Worm (Caenorhabditis elegans) whole organism, young adult: ENCODE results near the gene K04C2.8.

Experiments
- B0019.2 ChIP-seq: fragments of 200-800 bp; sonication (Bioruptor generic); conservative IDR thresholded peaks from 2 replicates; pipeline ENCODE4 v1.3.6; 2022; ENCODE audit warnings: missing genetic modification reagents, missing genetic modification characterization, missing compliant biosample characterization
- F10E7.11 ChIP-seq: sonication (generic microtip); optimal IDR thresholded peaks from 2 replicates; lab custom pipeline; 2017; ENCODE audit warnings: mild to moderate bottlenecking, missing genetic modification characterization, moderate library complexity, missing compliant biosample characterization
- F23B12.7 ChIP-seq: sonication (generic microtip); optimal IDR thresholded peaks from 2 replicates; lab custom pipeline; 2017; ENCODE audit warnings: missing genetic modification characterization, mild to moderate bottlenecking, missing compliant biosample characterization, antibody characterized with exemption, moderate library complexity; ENCODE audit not compliant: insufficient read depth
- F55B11.4 ChIP-seq: sonication (generic microtip); optimal IDR thresholded peaks from 2 replicates; lab custom pipeline; 2016; ENCODE audit warnings: missing compliant biosample characterization, missing genetic modification characterization, borderline replicate concordance; ENCODE audit not compliant: insufficient read depth
- F57C9.4 ChIP-seq: sonication (generic microtip); optimal IDR thresholded peaks from 2 replicates; lab custom pipeline; 2017; ENCODE audit warnings: mild to moderate bottlenecking, missing genetic modification characterization, missing compliant biosample characterization
- K12H6.12 ChIP-seq: fragments of 200-800 bp; sonication (Bioruptor generic); optimal IDR thresholded peaks from 2 replicates; lab custom pipeline; 2018; ENCODE audit warnings: mild to moderate bottlenecking, missing genetic modification characterization, missing compliant biosample characterization
- Y53G8AR.9 ChIP-seq: fragments of 200-800 bp; sonication (Bioruptor generic); conservative IDR thresholded peaks from 2 replicates; pipeline ENCODE4 v1.3.6; 2022; ENCODE audit warnings: missing genetic modification reagents, missing genetic modification characterization, missing compliant biosample characterization
- atf-7 ChIP-seq: sonication (generic microtip); optimal IDR thresholded peaks from 2 replicates; lab custom pipeline; 2017; ENCODE audit warnings: mild to moderate bottlenecking, missing genetic modification characterization, missing compliant biosample characterization
- ceh-40 ChIP-seq: fragments of 200-800 bp; sonication (Bioruptor generic); IDR thresholded peaks from 2 replicates; pipeline ENCODE4 v1.3.6; 2022; ENCODE audit warnings: missing genetic modification characterization, missing compliant biosample characterization
- fkh-3 ChIP-seq: sonication (generic microtip); optimal IDR thresholded peaks from 2 replicates; lab custom pipeline; 2016; ENCODE audit warnings: mild to moderate bottlenecking, missing genetic modification characterization, missing compliant biosample characterization
- let-607 ChIP-seq, 2 experiments: fragments of 200-800 bp in 1 of 2; sonication (Bioruptor generic) in 1 of 2; sonication (generic microtip) in 1 of 2; optimal IDR thresholded peaks; 2 replicates each; lab custom pipeline; 2016 to 2018; ENCODE audit warnings: mild to moderate bottlenecking in 2 of 2, missing compliant biosample characterization in 2 of 2, missing genetic modification characterization in 2 of 2, moderate library complexity in 2 of 2, missing genotype in 1 of 2
- nfya-1 ChIP-seq: sonication (generic microtip); optimal IDR thresholded peaks from 2 replicates; lab custom pipeline; 2017; ENCODE audit warnings: antibody characterized with exemption, missing compliant biosample characterization, missing genetic modification characterization, borderline replicate concordance; ENCODE audit not compliant: insufficient read depth
- nfyb-1 ChIP-seq: fragments of 200-800 bp; sonication (Bioruptor generic); IDR thresholded peaks from 2 replicates; pipeline ENCODE4 v1.3.6; 2022; ENCODE audit warnings: missing genetic modification reagents, missing genetic modification characterization, missing compliant biosample characterization
- nhr-120 ChIP-seq: fragments of 200-800 bp; sonication (Bioruptor generic); IDR thresholded peaks from 2 replicates; pipeline ENCODE4 v1.3.6; 2022; ENCODE audit warnings: missing genetic modification characterization, missing compliant biosample characterization
- pha-4 ChIP-seq: fragments of 150-350 bp; sonication (generic microtip); optimal IDR thresholded peaks from 2 replicates; lab custom pipeline; 2014; ENCODE audit warnings: missing biosample characterization, missing genetic modification reagents, missing genetic modification characterization
- rcor-1 ChIP-seq: fragments of 200-800 bp; sonication (Bioruptor generic); IDR thresholded peaks from 2 replicates; pipeline ENCODE4 v1.3.6; 2022; ENCODE audit warnings: missing genetic modification reagents, missing genetic modification characterization, missing compliant biosample characterization
- rec-8 ChIP-seq, 2 experiments: sonication (generic microtip); optimal IDR thresholded peaks; 2 replicates each; lab custom pipeline; 2016; ENCODE audit warnings: mild to moderate bottlenecking in 2 of 2, missing genetic modification characterization in 2 of 2, missing genetic modification reagents in 2 of 2, missing genotype in 2 of 2, missing biosample characterization in 1 of 2, missing compliant biosample characterization in 1 of 2, moderate library complexity in 1 of 2
- snpc-1.1 ChIP-seq: sonication (generic microtip); optimal IDR thresholded peaks from 2 replicates; lab custom pipeline; 2017; ENCODE audit warnings: missing genetic modification characterization, mild to moderate bottlenecking, missing compliant biosample characterization, antibody characterized with exemption, moderate library complexity, missing genotype, missing genetic modification reagents; ENCODE audit not compliant: insufficient read depth
- snpc-1.3 ChIP-seq: sonication (generic microtip); optimal IDR thresholded peaks from 2 replicates; lab custom pipeline; 2017; ENCODE audit warnings: missing genetic modification characterization, mild to moderate bottlenecking, missing compliant biosample characterization, antibody characterized with exemption, moderate library complexity, missing genotype, missing genetic modification reagents; ENCODE audit not compliant: insufficient read depth
- somi-1 ChIP-seq: fragments of 200-800 bp; sonication (Bioruptor generic); optimal IDR thresholded peaks from 2 replicates; lab custom pipeline; 2018; ENCODE audit warnings: mild to moderate bottlenecking, missing genetic modification characterization, missing compliant biosample characterization
- xnd-1 ChIP-seq: sonication (generic microtip); optimal IDR thresholded peaks from 2 replicates; lab custom pipeline; 2016; ENCODE audit warnings: missing genotype, missing genetic modification reagents, missing genetic modification characterization, missing compliant biosample characterization
- zfh-2 ChIP-seq: fragments of 200-800 bp; sonication (Bioruptor generic); conservative IDR thresholded peaks from 2 replicates; pipeline ENCODE4 v1.3.6; 2022; ENCODE audit warnings: missing genetic modification reagents, missing genetic modification characterization, missing compliant biosample characterization
- ztf-3 ChIP-seq: fragments of 200-800 bp; sonication (Bioruptor generic); optimal IDR thresholded peaks from 2 replicates; lab custom pipeline; 2018; ENCODE audit warnings: mild to moderate bottlenecking, missing genetic modification characterization, missing compliant biosample characterization

K04C2.8 gene

DNA sequence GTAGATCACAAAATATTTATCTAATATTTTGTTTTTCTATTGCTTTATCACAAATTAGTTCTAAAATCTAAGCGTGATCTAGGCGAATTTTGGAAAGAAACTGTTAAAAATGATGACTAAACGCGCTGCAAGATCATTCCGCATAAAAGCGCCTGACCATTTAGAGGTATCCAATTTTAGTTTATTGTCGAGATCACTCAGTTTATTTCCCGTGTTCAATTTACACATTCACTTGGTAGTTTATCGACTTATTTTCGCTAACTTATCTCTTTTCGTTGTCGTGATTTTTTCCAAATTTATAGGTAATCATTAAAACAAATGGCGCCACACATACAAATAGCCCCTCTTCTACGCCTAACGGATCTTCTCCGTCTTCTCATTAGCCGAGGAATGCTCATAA, 36.3 kb downstream of the K04C2.8 start, which contains the start of gene T07E3.2:
T07E3.2 (plus strand) TSS at position 301 of the 400 bp plus-strand sequence.
- no peak for TF ChIP-seq snpc-1.3 (tag; lab: Kevin White, UChicago)
- TF ChIP-seq pha-4 (tag; lab: Kevin White, UChicago) = no peak
- no peak for TF ChIP-seq Y53G8AR.9
- no peak for TF ChIP-seq F57C9.4 (tag; lab: Kevin White, UChicago)
- TF ChIP-seq nfyb-1 (GFP tag; lab: Robert Waterston, UW) = no peak
- no peak for TF ChIP-seq somi-1 (GFP tag; lab: Kevin White, UChicago)

DNA sequence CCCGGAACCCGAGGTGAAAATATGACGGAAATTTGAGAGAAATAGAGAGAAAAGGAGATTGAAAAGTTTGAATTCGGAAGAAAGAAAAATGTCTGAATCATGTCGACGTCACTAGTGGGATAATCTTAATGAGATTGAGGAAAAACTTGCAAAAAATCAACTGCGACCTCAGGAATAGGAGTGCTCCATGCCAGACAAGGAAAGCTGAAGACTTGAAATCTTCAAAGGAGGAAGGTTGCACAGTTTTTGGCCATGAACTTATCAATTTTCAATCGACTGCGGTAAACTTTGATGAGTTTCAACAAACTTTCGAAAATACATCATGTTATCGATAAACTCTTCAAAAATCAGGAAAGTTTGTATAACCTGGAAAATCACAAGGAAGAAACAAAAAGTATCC, 42.3 kb downstream of the K04C2.8 start, which contains the start of gene pdf-1:
pdf-1 (minus strand) TSS at position 101 of the 400 bp plus-strand sequence.
- no peak for TF ChIP-seq ceh-40 (GFP tag; lab: Robert Waterston, UW)
- no peak for TF ChIP-seq ztf-3 (GFP tag; lab: Kevin White, UChicago)
- no peak for TF ChIP-seq snpc-1.1 (tag; lab: Kevin White, UChicago)
- TF ChIP-seq atf-7 (tag; lab: Kevin White, UChicago) = no peak
- TF ChIP-seq pha-4 (tag; lab: Kevin White, UChicago) = no peak
- TF ChIP-seq K12H6.12 = no peak
- no peak for TF ChIP-seq nfya-1 (tag; lab: Kevin White, UChicago)
- TF ChIP-seq F55B11.4 (tag; lab: Kevin White, UChicago) = no peak
- no peak for TF ChIP-seq nhr-120 (GFP tag; lab: Robert Waterston, UW)
- no peak for TF ChIP-seq fkh-3 (tag; lab: Kevin White, UChicago)
- no peak for TF ChIP-seq nfyb-1 (GFP tag; lab: Robert Waterston, UW)
- TF ChIP-seq let-607 (tag; optimal IDR thresholded peaks at IDR 0.05; lab: Kevin White, UChicago) = no peak
- TF ChIP-seq rec-8 (tag; optimal IDR thresholded peaks at IDR 0.05; lab: Kevin White, UChicago) = no peak
- no peak for TF ChIP-seq F10E7.11 (tag; lab: Kevin White, UChicago)

DNA sequence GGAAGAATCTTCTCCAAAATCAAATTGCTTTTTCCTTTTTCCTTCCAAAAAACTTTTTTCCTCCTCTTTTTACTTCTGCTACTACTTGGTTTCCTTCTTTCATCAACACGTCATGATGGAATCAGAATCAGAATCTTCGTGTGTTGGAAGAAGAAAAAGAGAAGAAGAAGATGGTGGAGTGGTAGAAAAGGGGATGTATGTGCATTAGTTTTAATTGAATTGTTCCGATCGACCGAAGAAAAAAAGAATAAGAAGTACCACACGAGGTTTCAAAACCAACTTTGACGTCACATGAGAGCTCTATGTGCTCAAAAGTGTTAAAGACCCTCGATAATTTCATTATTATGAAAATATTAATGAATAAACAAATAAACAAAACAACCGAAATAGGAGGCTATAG, 44.7 kb downstream of the K04C2.8 start:
- no peak for TF ChIP-seq F23B12.7 (tag; lab: Kevin White, UChicago)
- no peak for TF ChIP-seq zfh-2 (GFP tag; lab: Robert Waterston, UW)
- no peak for TF ChIP-seq xnd-1 (tag; lab: Kevin White, UChicago)
- TF ChIP-seq rcor-1 (GFP tag; lab: Robert Waterston, UW) = no peak
- no peak for TF ChIP-seq B0019.2 (GFP tag; lab: Robert Waterston, UW)
